Fruit fly (Drosophila melanogaster) whole organism, pupa: ENCODE data around the gene mab-21.

Experiments used
- CG10348 ChIP-seq: fragments of 200-800 bp; sonication (Bioruptor generic); IDR thresholded peaks from 2 replicates; pipeline ENCODE4 v1.3.6; 2022; ENCODE audit warnings: missing biosample characterization, missing genetic modification characterization
- CG15710 ChIP-seq: fragments of 200-800 bp; sonication (Bioruptor generic); optimal IDR thresholded peaks from 2 replicates; lab custom pipeline; 2018; ENCODE audit warnings: missing biosample characterization, mild to moderate bottlenecking, missing genetic modification characterization, moderate library complexity
- CG17806 ChIP-seq: fragments of 200-800 bp; sonication (Bioruptor generic); optimal IDR thresholded peaks from 2 replicates; lab custom pipeline; 2018; ENCODE audit warnings: missing biosample characterization, mild to moderate bottlenecking, missing genetic modification characterization, moderate library complexity
- CG32121 ChIP-seq: fragments of 200-800 bp; sonication (Bioruptor generic); IDR thresholded peaks from 2 replicates; pipeline ENCODE4 v1.3.6; 2022; ENCODE audit warnings: missing biosample characterization, missing genetic modification characterization
- CG34367 ChIP-seq: fragments of 200-800 bp; sonication (Bioruptor generic); optimal IDR thresholded peaks from 2 replicates; lab custom pipeline; 2018; ENCODE audit warnings: missing biosample characterization, mild to moderate bottlenecking, missing genetic modification characterization
- CG8301 ChIP-seq: fragments of 200-800 bp; sonication (Bioruptor generic); optimal IDR thresholded peaks from 2 replicates; lab custom pipeline; 2018; ENCODE audit warnings: missing biosample characterization, mild to moderate bottlenecking, missing genetic modification characterization
- CG9948 ChIP-seq: fragments of 200-800 bp; sonication (Bioruptor generic); optimal IDR thresholded peaks from 2 replicates; lab custom pipeline; 2018; ENCODE audit warnings: missing biosample characterization, mild to moderate bottlenecking, missing genetic modification characterization, moderate library complexity
- D1 ChIP-seq: fragments of 200-800 bp; sonication (Bioruptor generic); optimal IDR thresholded peaks from 2 replicates; lab custom pipeline; 2018; ENCODE audit warnings: missing biosample characterization, mild to moderate bottlenecking, missing genetic modification characterization, moderate library complexity
- EcR ChIP-seq: fragments of 200-800 bp; sonication (Bioruptor generic); optimal IDR thresholded peaks from 3 replicates; lab custom pipeline; 2019; ENCODE audit warnings: missing biosample characterization, missing genetic modification characterization, mild to moderate bottlenecking, moderate library complexity, missing genetic modification reagents
- fd96Ca ChIP-seq: fragments of 200-800 bp; sonication (Bioruptor generic); IDR thresholded peaks from 3 replicates; pipeline ENCODE4 v1.3.6; 2022; ENCODE audit warnings: missing biosample characterization, missing genetic modification characterization

DNA sequence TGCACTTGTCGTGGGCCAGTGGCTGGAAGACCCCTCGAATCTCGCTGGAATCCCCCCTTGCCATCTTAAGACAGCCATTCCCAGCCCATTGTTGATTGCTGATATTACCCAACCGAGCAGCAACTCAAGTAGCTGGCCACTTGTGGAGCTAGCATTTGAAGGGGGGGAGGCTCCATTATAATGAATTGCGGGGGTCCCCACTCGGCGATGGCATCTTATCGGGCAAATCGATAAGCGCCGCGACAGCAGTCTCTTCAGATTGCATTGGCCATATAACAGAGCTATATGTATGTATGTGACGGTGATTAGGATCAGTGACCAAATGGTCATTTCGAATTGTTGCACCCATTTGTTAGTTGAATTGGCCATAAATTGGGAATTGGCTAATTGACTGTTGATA, 49.2 kb upstream of the mab-21 start:
- TF ChIP-seq D1 (tag; lab: Kevin White, UChicago) = no peak
- TF ChIP-seq CG32121 = no peak
- no peak for TF ChIP-seq fd96Ca (GFP tag; lab: Robert Waterston, UW)
- TF ChIP-seq CG34367 (tag; lab: Kevin White, UChicago) = no peak
- no peak for TF ChIP-seq CG9948 (tag; lab: Kevin White, UChicago)
- no peak for TF ChIP-seq CG10348 (GFP tag; lab: Robert Waterston, UW)
- TF ChIP-seq CG15710 = no peak
- TF ChIP-seq CG17806 (tag; lab: Kevin White, UChicago) = no peak
- TF ChIP-seq EcR (GFP tag; lab: Kevin White, UChicago) = peak; percentile 35
- TF ChIP-seq CG8301 (tag; lab: Kevin White, UChicago) = no peak
